Fruit fly (Drosophila melanogaster) whole organism: ENCODE results near the gene Mtl.

ENCODE experiments used
- CG8478 ChIP-seq: fragments of >200 bp; optimal IDR thresholded peaks from 2 replicates; lab custom pipeline; 2018; ENCODE audit warnings: inconsistent platforms
- Dll ChIP-seq: fragments of >200 bp; optimal IDR thresholded peaks from 2 replicates; lab custom pipeline; 2017
- EcR ChIP-seq, 2 experiments: fragments of >200 bp; optimal IDR thresholded peaks; 2 replicates each; lab custom pipeline; 2017; ENCODE audit warnings: missing biosample characterization in 2 of 2, missing genetic modification characterization in 2 of 2, missing genetic modification reagents in 2 of 2
- pan ChIP-seq: fragments of >200 bp; optimal IDR thresholded peaks from 2 replicates; lab custom pipeline; 2017
- psq ChIP-seq: fragments of >200 bp; optimal IDR thresholded peaks from 2 replicates; lab custom pipeline; 2017
- usp ChIP-seq: fragments of >200 bp; optimal IDR thresholded peaks from 2 replicates; lab custom pipeline; 2017; ENCODE audit warnings: missing biosample characterization, missing genetic modification characterization, mixed read lengths

dm6 chr3R:27647817-27648216, 11.6 kb downstream of the Mtl start:
- TF ChIP-seq EcR (GFP tag; optimal IDR thresholded peaks at IDR 0.05; lab: Kevin White, UChicago) (no peak), pan (lab: Kevin White, UChicago) (no peak), usp (GFP tag; lab: Kevin White, UChicago) (no peak), psq (lab: Kevin White, UChicago) (no peak), CG8478 (no peak), Dll (lab: Kevin White, UChicago) (no peak)
